Worm (Caenorhabditis elegans) whole organism, L4/young adult: ENCODE results near the gene ZK550.2.

ENCODE experiments used
- W03F9.2 ChIP-seq: fragments of 150-350 bp; optimal IDR thresholded peaks from 2 replicates; lab custom pipeline; 2014; ENCODE audit warnings: missing biosample characterization, missing genetic modification characterization
- dao-5 ChIP-seq: sonication (generic microtip); optimal IDR thresholded peaks from 2 replicates; lab custom pipeline; 2016; ENCODE audit warnings: missing genotype, missing genetic modification characterization, moderate library complexity, missing compliant biosample characterization
- him-1 ChIP-seq: sonication (generic microtip); optimal IDR thresholded peaks from 2 replicates; lab custom pipeline; 2016; ENCODE audit warnings: missing genotype, missing genetic modification reagents, missing genetic modification characterization, missing compliant biosample characterization

DNA sequence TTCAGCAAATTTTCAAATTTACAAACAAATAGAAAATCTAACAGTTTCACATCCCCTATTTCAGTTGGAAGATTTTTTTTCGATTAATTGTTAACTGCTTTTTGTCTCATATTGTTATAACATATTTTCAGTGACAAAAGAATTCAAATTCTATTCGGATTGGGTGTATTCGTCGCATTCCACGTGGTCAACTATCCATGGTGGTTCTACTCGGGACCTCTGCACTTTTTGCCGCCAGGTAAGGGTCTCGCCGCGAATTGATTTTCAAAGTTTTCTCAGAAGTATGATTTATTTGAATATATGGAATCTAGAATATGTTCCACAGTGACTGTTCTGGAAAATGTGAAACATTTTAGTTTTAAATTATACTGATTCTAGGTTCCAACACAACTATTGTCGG lies 3.2 kb downstream of the ZK550.2 start:
- TF ChIP-seq him-1 (tag; lab: Kevin White, UChicago) (no peak), dao-5 (tag; lab: Kevin White, UChicago) (no peak), W03F9.2 (tag; lab: Kevin White, UChicago) (no peak)
